Fruit fly (Drosophila melanogaster) whole organism, wandering third instar larva: ENCODE measurements around the gene Bro.

ENCODE experiments used
- Jra ChIP-seq: sonication (Bioruptor generic); optimal IDR thresholded peaks from 2 replicates; lab custom pipeline; 2016; ENCODE audit warnings: missing biosample characterization, missing genetic modification characterization
- dmrt93B ChIP-seq: fragments of 200-800 bp; sonication (Bioruptor generic); optimal IDR thresholded peaks from 2 replicates; lab custom pipeline; 2018; ENCODE audit warnings: missing biosample characterization, mild to moderate bottlenecking, missing genetic modification characterization

- TF ChIP-seq Jra (GFP tag; lab: Kevin White, UChicago) (no peak), dmrt93B (GFP tag; lab: Kevin White, UChicago) (no peak)
Measured at dm6 chr3L:1664205-1664604, 16.5 kb downstream of the Bro start.
